Worm (Caenorhabditis elegans) whole organism, young adult: ENCODE measurements around the gene lelo-2.

Source experiments
- B0019.2 ChIP-seq: fragments of 200-800 bp; sonication (Bioruptor generic); conservative IDR thresholded peaks from 2 replicates; pipeline ENCODE4 v1.3.6; 2022; ENCODE audit warnings: missing genetic modification reagents, missing genetic modification characterization, missing compliant biosample characterization
- F10E7.11 ChIP-seq: sonication (generic microtip); optimal IDR thresholded peaks from 2 replicates; lab custom pipeline; 2017; ENCODE audit warnings: mild to moderate bottlenecking, missing genetic modification characterization, moderate library complexity, missing compliant biosample characterization
- F39B2.1 ChIP-seq: fragments of 200-800 bp; sonication (Bioruptor generic); IDR thresholded peaks from 2 replicates; pipeline ENCODE4 v1.3.6; 2022; ENCODE audit warnings: missing genetic modification reagents, missing genetic modification characterization, missing compliant biosample characterization
- K11D2.4 ChIP-seq: fragments of 200-800 bp; sonication (Bioruptor generic); IDR thresholded peaks from 2 replicates; pipeline ENCODE4 v1.3.6; 2022; ENCODE audit warnings: missing genetic modification reagents, missing genetic modification characterization, missing compliant biosample characterization
- T26A5.8 ChIP-seq: sonication (generic microtip); optimal IDR thresholded peaks from 2 replicates; lab custom pipeline; 2016; ENCODE audit warnings: missing genetic modification characterization, missing compliant biosample characterization
- Y67H2A.10 ChIP-seq: fragments of 200-800 bp; sonication (Bioruptor generic); conservative IDR thresholded peaks from 2 replicates; pipeline ENCODE4 v1.3.6; 2022; ENCODE audit warnings: missing genetic modification reagents, missing genetic modification characterization, missing compliant biosample characterization
- atf-7 ChIP-seq: sonication (generic microtip); optimal IDR thresholded peaks from 2 replicates; lab custom pipeline; 2017; ENCODE audit warnings: mild to moderate bottlenecking, missing genetic modification characterization, missing compliant biosample characterization
- attf-3 ChIP-seq: fragments of 200-800 bp; sonication (Bioruptor generic); conservative IDR thresholded peaks from 2 replicates; pipeline ENCODE4 v1.3.6; 2022; ENCODE audit warnings: missing genetic modification reagents, missing genetic modification characterization, missing compliant biosample characterization
- bed-2 ChIP-seq: fragments of 200-800 bp; sonication (Bioruptor generic); IDR thresholded peaks from 2 replicates; pipeline ENCODE4 v1.3.6; 2022; ENCODE audit warnings: missing genetic modification reagents, missing genetic modification characterization, missing compliant biosample characterization
- cebp-1 ChIP-seq, 2 experiments: fragments of 200-800 bp in 1 of 2; sonication (Bioruptor generic) in 1 of 2; sonication (generic microtip) in 1 of 2; IDR thresholded peaks in 1 of 2; optimal IDR thresholded peaks in 1 of 2; 2 replicates each; pipeline versions ENCODE4 v1.3.6 to Lab custom; 2017 to 2022; ENCODE audit warnings: missing compliant biosample characterization in 2 of 2, missing genetic modification characterization in 2 of 2, mild to moderate bottlenecking in 1 of 2, missing genetic modification reagents in 1 of 2, moderate library complexity in 1 of 2
- ceh-79 ChIP-seq: sonication (generic microtip); optimal IDR thresholded peaks from 2 replicates; lab custom pipeline; 2017; ENCODE audit warnings: mild to moderate bottlenecking, missing genetic modification characterization, missing compliant biosample characterization
- dox-1 ChIP-seq: fragments of 200-800 bp; sonication (Bioruptor generic); IDR thresholded peaks from 2 replicates; pipeline ENCODE4 v1.3.6; 2022; ENCODE audit warnings: missing genetic modification reagents, missing genetic modification characterization, missing compliant biosample characterization
- let-526 ChIP-seq: fragments of 200-800 bp; sonication (Bioruptor generic); IDR thresholded peaks from 2 replicates; pipeline ENCODE4 v1.3.6; 2022; ENCODE audit warnings: missing genetic modification reagents, missing genetic modification characterization, missing compliant biosample characterization
- let-607 ChIP-seq, 2 experiments: fragments of 200-800 bp in 1 of 2; sonication (Bioruptor generic) in 1 of 2; sonication (generic microtip) in 1 of 2; optimal IDR thresholded peaks; 2 replicates each; lab custom pipeline; 2016 to 2018; ENCODE audit warnings: mild to moderate bottlenecking in 2 of 2, missing compliant biosample characterization in 2 of 2, missing genetic modification characterization in 2 of 2, moderate library complexity in 2 of 2, missing genotype in 1 of 2
- lin-35 ChIP-seq, 3 experiments: fragments of 150-350 bp in 2 of 3; sonication (generic microtip) in 1 of 3; optimal IDR thresholded peaks; 2 replicates each; lab custom pipeline; 2014 to 2018; ENCODE audit warnings: missing biosample characterization in 3 of 3, missing genetic modification characterization in 3 of 3, missing genetic modification reagents in 3 of 3
- lin-54 ChIP-seq: fragments of 200-800 bp; sonication (Bioruptor generic); optimal IDR thresholded peaks from 2 replicates; lab custom pipeline; 2018; ENCODE audit warnings: mild to moderate bottlenecking, missing genetic modification characterization, missing compliant biosample characterization
- lir-1 ChIP-seq: fragments of 200-800 bp; sonication (Bioruptor generic); conservative IDR thresholded peaks from 2 replicates; pipeline ENCODE4 v1.3.6; 2022; ENCODE audit warnings: missing genetic modification reagents, missing genetic modification characterization, missing compliant biosample characterization
- lsy-27 ChIP-seq: sonication (generic microtip); optimal IDR thresholded peaks from 2 replicates; lab custom pipeline; 2017; ENCODE audit warnings: missing genetic modification characterization, mild to moderate bottlenecking, missing compliant biosample characterization, antibody characterized with exemption, missing genotype, borderline replicate concordance; ENCODE audit not compliant: insufficient read depth
- madf-3 ChIP-seq: fragments of 200-800 bp; sonication (Bioruptor generic); IDR thresholded peaks from 2 replicates; pipeline ENCODE4 v1.3.6; 2022; ENCODE audit warnings: missing genetic modification reagents, missing genetic modification characterization, missing compliant biosample characterization
- mcd-1 ChIP-seq: fragments of 200-800 bp; sonication (Bioruptor generic); IDR thresholded peaks from 2 replicates; pipeline ENCODE4 v1.3.6; 2022; ENCODE audit warnings: missing genetic modification reagents, missing genetic modification characterization, missing compliant biosample characterization
- mes-4 ChIP-seq: sonication (generic microtip); optimal IDR thresholded peaks from 2 replicates; lab custom pipeline; 2016; ENCODE audit warnings: missing genotype, missing genetic modification characterization, missing compliant biosample characterization
- nfyb-1 ChIP-seq: fragments of 200-800 bp; sonication (Bioruptor generic); IDR thresholded peaks from 2 replicates; pipeline ENCODE4 v1.3.6; 2022; ENCODE audit warnings: missing genetic modification reagents, missing genetic modification characterization, missing compliant biosample characterization
- nhr-80 ChIP-seq: sonication (generic microtip); optimal IDR thresholded peaks from 2 replicates; lab custom pipeline; 2016; ENCODE audit warnings: missing genetic modification characterization, missing compliant biosample characterization
- nhr-90 ChIP-seq: sonication (generic microtip); optimal IDR thresholded peaks from 2 replicates; lab custom pipeline; 2016; ENCODE audit warnings: missing genotype, mild to moderate bottlenecking, missing genetic modification characterization, missing compliant biosample characterization
- repo-1 ChIP-seq: sonication (generic microtip); optimal IDR thresholded peaks from 2 replicates; lab custom pipeline; 2017; ENCODE audit warnings: mild to moderate bottlenecking, missing genetic modification characterization, missing compliant biosample characterization
- tbx-9 ChIP-seq: sonication (generic microtip); optimal IDR thresholded peaks from 2 replicates; lab custom pipeline; 2016; ENCODE audit warnings: borderline replicate concordance, missing genetic modification characterization, inconsistent platforms, missing compliant biosample characterization
- tlf-1 ChIP-seq: fragments of 200-800 bp; sonication (Bioruptor generic); optimal IDR thresholded peaks from 2 replicates; lab custom pipeline; 2018; ENCODE audit warnings: mild to moderate bottlenecking, missing genetic modification characterization, missing compliant biosample characterization
- ztf-26 ChIP-seq: sonication (generic microtip); optimal IDR thresholded peaks from 2 replicates; lab custom pipeline; 2017; ENCODE audit warnings: missing genetic modification characterization, missing compliant biosample characterization

The lelo-2 gene

DNA sequence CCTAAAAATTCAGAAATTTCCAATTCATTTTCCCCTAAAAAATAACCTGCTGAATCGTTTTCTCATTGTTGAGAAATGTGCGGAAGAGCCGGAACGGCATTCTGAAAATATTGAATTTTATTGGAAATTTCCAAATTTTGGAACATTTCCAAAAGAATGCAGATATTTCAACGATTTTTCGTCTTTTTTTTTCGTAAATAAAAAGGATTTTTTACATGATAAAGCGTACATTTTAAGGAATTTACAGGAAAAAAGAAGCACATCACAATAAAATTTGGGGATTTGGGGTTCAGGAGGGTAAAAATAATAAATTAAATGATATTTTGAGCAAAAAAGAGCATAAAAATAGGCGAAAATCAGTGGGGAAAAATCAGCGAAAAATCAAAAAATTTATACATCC lies 17.9 kb downstream of the lelo-2 start, which contains the start of gene Y82E9BR.22:
TSS of gene Y82E9BR.22 (minus strand) at position 101 of the 400 bp plus-strand sequence.
- TF ChIP-seq T26A5.8 (no peak), let-526 (GFP tag; lab: Robert Waterston, UW) (no peak), madf-3 (GFP tag; lab: Robert Waterston, UW) (0 out of 2 replicates have a peak, but pooled peaks have one; percentile 51), nhr-90 (tag; lab: Kevin White, UChicago) (no peak), B0019.2 (GFP tag; lab: Robert Waterston, UW) (no peak)

- TF ChIP-seq dox-1: no peak
- no peak for TF ChIP-seq lsy-27
- no peak for TF ChIP-seq mes-4 (tag; lab: Kevin White, UChicago)
- TF ChIP-seq lin-54 (GFP tag; lab: Kevin White, UChicago): no peak
- no peak for TF ChIP-seq tlf-1 (GFP tag; lab: Kevin White, UChicago)
- no peak for TF ChIP-seq lin-35 (GFP tag; optimal IDR thresholded peaks at IDR 0.05; lab: Kevin White, UChicago)
- TF ChIP-seq K11D2.4 (GFP tag; lab: Robert Waterston, UW): no peak
Observed at ce11 chrIII:1403108-1403507, 23.9 kb downstream of the lelo-2 start, which contains the start of gene pals-18. Gene pals-18 (plus strand): TSS chrIII:1403408.

DNA sequence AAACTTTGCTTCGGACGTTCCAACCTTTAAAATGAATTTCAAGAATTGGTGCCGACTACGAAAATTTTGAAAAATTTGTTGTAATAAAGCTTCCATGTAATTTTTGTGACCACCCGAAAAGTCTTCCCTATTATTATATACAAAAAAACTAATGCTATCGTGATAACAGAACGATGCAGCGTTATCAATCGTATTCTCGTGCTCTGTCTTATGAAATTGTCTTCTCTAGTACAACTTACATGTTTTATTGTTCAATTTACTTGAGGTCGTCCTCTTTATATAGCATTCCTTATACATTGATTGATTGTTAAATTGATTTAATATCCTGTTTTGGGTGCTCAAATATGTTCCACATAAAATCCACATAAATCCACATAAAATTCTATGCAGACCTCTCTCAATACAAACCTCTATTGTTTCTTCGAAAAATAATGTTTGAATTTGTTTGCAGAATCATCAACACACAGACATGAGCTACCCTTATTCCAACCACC lies 25.5 kb downstream of the lelo-2 start, which contains the start of gene pals-19:
TSS of gene pals-19 (plus strand) at position 444 of the 494 bp plus-strand sequence.
- TF ChIP-seq bed-2 (GFP tag; lab: Robert Waterston, UW) (no peak), nhr-80 (tag; lab: Kevin White, UChicago) (peak; percentile 69)

ce11 chrIII:1399670-1400069 lies 27.4 kb downstream of the lelo-2 start, which contains the start of gene pals-16:
Gene pals-16 (plus strand): TSS chrIII:1399970.
- TF ChIP-seq attf-3 (GFP tag; lab: Robert Waterston, UW): no peak
- TF ChIP-seq madf-3 (GFP tag; lab: Robert Waterston, UW): no peak
- TF ChIP-seq Y67H2A.10 (GFP tag; lab: Robert Waterston, UW): no peak
- no peak for TF ChIP-seq tbx-9 (tag; lab: Kevin White, UChicago)
- no peak for TF ChIP-seq mes-4 (tag; lab: Kevin White, UChicago)
- TF ChIP-seq F10E7.11: no peak
- TF ChIP-seq ztf-26 (tag; lab: Kevin White, UChicago): no peak
- no peak for TF ChIP-seq cebp-1 (GFP tag; IDR thresholded peaks at IDR 0.05; lab: Robert Waterston, UW)
- no peak for TF ChIP-seq cebp-1 (tag; optimal IDR thresholded peaks at IDR 0.05; lab: Kevin White, UChicago)
- TF ChIP-seq, all 124 proteins: peak for 0

DNA sequence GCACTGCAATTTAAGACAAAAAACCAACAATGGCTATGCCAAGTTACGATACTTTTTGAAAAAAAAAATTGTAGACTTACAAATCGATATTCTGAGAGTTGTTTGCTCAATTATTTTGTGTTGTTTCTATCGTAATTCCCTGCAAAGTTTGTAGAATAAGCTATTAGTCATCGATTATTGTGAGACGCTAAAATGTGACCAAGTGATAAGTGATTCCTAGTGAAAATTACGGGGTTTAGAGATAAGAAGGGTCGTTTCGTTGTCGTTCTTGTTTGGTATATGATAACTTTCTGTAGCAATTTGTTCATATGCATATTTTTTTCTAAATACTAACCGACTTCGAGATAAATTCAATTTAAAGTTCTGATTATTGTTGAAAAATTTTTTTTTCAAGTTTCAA lies 28.8 kb downstream of the lelo-2 start:
- no peak for TF ChIP-seq nhr-90 (tag; lab: Kevin White, UChicago)
- TF ChIP-seq nhr-80 (tag; lab: Kevin White, UChicago): peak; percentile 38

ce11 chrIII:1395355-1395754 lies 31.7 kb downstream of the lelo-2 start:
- TF ChIP-seq nhr-80 (tag; lab: Kevin White, UChicago): peak; percentile 67
- TF ChIP-seq F39B2.1 (GFP tag; lab: Robert Waterston, UW): no peak
- no peak for TF ChIP-seq ceh-79 (tag; lab: Kevin White, UChicago)
- no peak for TF ChIP-seq repo-1 (tag; lab: Kevin White, UChicago)

- TF ChIP-seq nhr-80 (tag; lab: Kevin White, UChicago) (peak; percentile 94), let-607 (tag; optimal IDR thresholded peaks at IDR 0.05; lab: Kevin White, UChicago) (peak in 1 of 2 experiments; percentile 40), nfyb-1 (GFP tag; lab: Robert Waterston, UW) (peak; percentile 38; the same call in 1 of the 2 replicates), lir-1 (GFP tag; lab: Robert Waterston, UW) (no peak), mcd-1 (GFP tag; lab: Robert Waterston, UW) (peak; percentile 80), atf-7 (tag; lab: Kevin White, UChicago) (peak; percentile 52)
Observed at ce11 chrIII:1392763-1393162, 34.3 kb downstream of the lelo-2 start.
